Fruit fly (Drosophila melanogaster): Measurements from ENCODE around the gene TwdlB.

TwdlB gene

dm6 chr3R:26629618-26630017 lies 6.3 kb upstream of the TwdlB start, which contains the start of gene TwdlJ:
TSS of gene TwdlJ (plus strand) at chr3R:26629918.
- TF ChIP-seq psq (optimal IDR thresholded peaks at IDR 0.05) = no peak

dm6 chr3R:26628624-26629023 lies 5.3 kb upstream of the TwdlB start, which contains the start of gene TwdlK:
TSS of gene TwdlK (minus strand) at chr3R:26628724.
- no peak for TF ChIP-seq Sin3A (optimal IDR thresholded peaks at IDR 0.05)
- TF ChIP-seq insv (optimal IDR thresholded peaks at IDR 0.05) = no peak
- TF ChIP-seq psq (optimal IDR thresholded peaks at IDR 0.05) = no peak
- TF ChIP-seq ttk (optimal IDR thresholded peaks at IDR 0.05) = no peak
- TF ChIP-seq h (optimal IDR thresholded peaks at IDR 0.05) = no peak
- TF ChIP-seq Myc (optimal IDR thresholded peaks at IDR 0.05) = no peak

dm6 chr3R:26626638-26627037 lies 3.3 kb upstream of the TwdlB start, which contains the start of gene TwdlO:
TSS of gene TwdlO (minus strand) at chr3R:26626738.
- no peak for TF ChIP-seq psq (optimal IDR thresholded peaks at IDR 0.05)
- TF ChIP-seq Sin3A (optimal IDR thresholded peaks at IDR 0.05) = no peak
- TF ChIP-seq ttk (optimal IDR thresholded peaks at IDR 0.05) = no peak
- no peak for TF ChIP-seq Myc (optimal IDR thresholded peaks at IDR 0.05)
- no peak for TF ChIP-seq insv (optimal IDR thresholded peaks at IDR 0.05)
- TF ChIP-seq h (optimal IDR thresholded peaks at IDR 0.05) = no peak

dm6 chr3R:26625552-26625951 lies 2.2 kb upstream of the TwdlB start, which contains the start of gene TwdlL:
TSS of gene TwdlL (minus strand) at chr3R:26625652.
- TF ChIP-seq h (optimal IDR thresholded peaks at IDR 0.05) (no peak), Myc (optimal IDR thresholded peaks at IDR 0.05) (no peak), insv (optimal IDR thresholded peaks at IDR 0.05) (no peak), ttk (optimal IDR thresholded peaks at IDR 0.05) (no peak), psq (optimal IDR thresholded peaks at IDR 0.05) (no peak), Sin3A (optimal IDR thresholded peaks at IDR 0.05) (no peak)

- no peak for TF ChIP-seq ttk (optimal IDR thresholded peaks at IDR 0.05)
- TF ChIP-seq psq (optimal IDR thresholded peaks at IDR 0.05) = no peak
- no peak for TF ChIP-seq insv (optimal IDR thresholded peaks at IDR 0.05)
- no peak for TF ChIP-seq Sin3A (optimal IDR thresholded peaks at IDR 0.05)
- TF ChIP-seq h (optimal IDR thresholded peaks at IDR 0.05) = no peak
- no peak for TF ChIP-seq Myc (optimal IDR thresholded peaks at IDR 0.05)
Measured at dm6 chr3R:26621314-26621813, 2.0 kb downstream of the TwdlB start, which contains the start of gene TwdlP. TSS of gene TwdlP (minus strand) at chr3R:26621364.

- TF ChIP-seq Myc (optimal IDR thresholded peaks at IDR 0.05) (no peak), Sin3A (optimal IDR thresholded peaks at IDR 0.05) (no peak), h (optimal IDR thresholded peaks at IDR 0.05) (no peak), ttk (optimal IDR thresholded peaks at IDR 0.05) (no peak), insv (optimal IDR thresholded peaks at IDR 0.05) (no peak), psq (optimal IDR thresholded peaks at IDR 0.05) (no peak)
Measured at dm6 chr3R:26618818-26619217, 4.5 kb downstream of the TwdlB start, which contains the start of gene TwdlM. TSS of gene TwdlM (plus strand) at chr3R:26619118.

- TF ChIP-seq ttk (optimal IDR thresholded peaks at IDR 0.05) (no peak), insv (optimal IDR thresholded peaks at IDR 0.05) (no peak), h (optimal IDR thresholded peaks at IDR 0.05) (no peak), Sin3A (optimal IDR thresholded peaks at IDR 0.05) (no peak), Myc (optimal IDR thresholded peaks at IDR 0.05) (no peak), psq (optimal IDR thresholded peaks at IDR 0.05) (no peak)
Measured at dm6 chr3R:26615428-26615827, 7.9 kb downstream of the TwdlB start.

dm6 chr3R:26606498-26606897 lies 16.8 kb downstream of the TwdlB start:
- TF ChIP-seq insv (optimal IDR thresholded peaks at IDR 0.05) (no peak), h (optimal IDR thresholded peaks at IDR 0.05) (no peak), Sin3A (optimal IDR thresholded peaks at IDR 0.05) (no peak), ttk (optimal IDR thresholded peaks at IDR 0.05) (no peak), Myc (optimal IDR thresholded peaks at IDR 0.05) (no peak), psq (optimal IDR thresholded peaks at IDR 0.05) (no peak)

dm6 chr3R:26593847-26594542 lies 29.3 kb downstream of the TwdlB start:
- TF ChIP-seq ttk (optimal IDR thresholded peaks at IDR 0.05) (no peak), Sin3A (optimal IDR thresholded peaks at IDR 0.05) (no peak), insv (optimal IDR thresholded peaks at IDR 0.05) (no peak), psq (optimal IDR thresholded peaks at IDR 0.05) (no peak), Myc (optimal IDR thresholded peaks at IDR 0.05) (no peak), h (optimal IDR thresholded peaks at IDR 0.05) (no peak)

dm6 chr3R:26588158-26588584 lies 35.2 kb downstream of the TwdlB start:
- TF ChIP-seq Sin3A (optimal IDR thresholded peaks at IDR 0.05) = no peak
- TF ChIP-seq h (optimal IDR thresholded peaks at IDR 0.05) = no peak
